Worm (Caenorhabditis elegans): ENCODE data around the gene ags-3.
A peak's percentile ranks its signal among the peaks of the same experiment; 100 is the strongest.

ags-3 gene

DNA sequence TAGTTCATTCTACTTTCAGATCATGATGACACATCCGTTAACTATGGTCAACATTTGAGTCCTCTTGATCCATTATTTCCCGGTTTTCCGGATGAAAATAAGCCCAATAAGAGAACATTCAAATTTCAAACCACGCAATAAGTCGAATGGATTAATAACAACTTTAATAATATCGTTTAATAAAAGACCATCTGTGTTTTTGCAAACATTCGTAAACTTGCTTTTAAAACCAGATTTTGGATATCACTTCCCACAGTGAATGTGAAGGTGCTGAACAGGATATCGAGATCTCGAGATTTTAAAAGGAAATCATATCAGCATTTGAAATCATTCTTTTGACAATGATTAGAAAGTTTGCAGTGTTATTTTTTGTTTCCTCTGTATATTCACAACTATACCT, 38.6 kb upstream of the ags-3 start, which contains the start of gene C26B9.7:
C26B9.7 (plus strand) TSS at position 301 of the 400 bp plus-strand sequence.
- TF ChIP-seq flh-1 (GFP tag; optimal IDR thresholded peaks at IDR 0.05) (no peak), lin-32 (GFP tag; optimal IDR thresholded peaks at IDR 0.05) (no peak), snpc-4 (tag; optimal IDR thresholded peaks at IDR 0.05) (no peak), nhr-12 (tag; optimal IDR thresholded peaks at IDR 0.05) (no peak), ham-2 (GFP tag; optimal IDR thresholded peaks at IDR 0.05) (no peak), ces-1 (GFP tag; optimal IDR thresholded peaks at IDR 0.05) (no peak), unc-62 (GFP tag; optimal IDR thresholded peaks at IDR 0.05) (no peak), mls-2 (tag; optimal IDR thresholded peaks at IDR 0.05) (no peak)

DNA sequence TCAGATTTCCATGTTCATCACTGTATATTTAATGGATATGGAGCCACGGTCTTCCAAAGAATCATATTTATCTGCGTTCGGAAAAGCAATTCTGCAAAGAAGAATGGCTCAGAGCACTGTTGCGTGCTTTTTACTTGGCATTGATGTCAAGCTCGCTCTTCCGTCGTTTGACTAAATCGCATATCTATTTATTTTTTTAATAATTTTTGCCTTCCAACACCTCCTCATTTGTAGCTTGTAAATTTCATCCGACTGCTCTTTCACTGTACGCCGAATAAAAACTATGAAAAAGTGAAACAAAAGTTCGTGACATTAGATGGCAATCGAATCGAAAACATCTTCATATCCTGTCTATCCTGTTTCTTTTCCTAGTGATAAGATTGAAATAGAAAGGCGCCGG, 36.5 kb upstream of the ags-3 start, which contains the start of gene C26B9.2:
C26B9.2 (plus strand) TSS at position 301 of the 400 bp plus-strand sequence.
- TF ChIP-seq tbx-8 (GFP tag; optimal IDR thresholded peaks at IDR 0.05) (no peak), M03D4.4 (tag; optimal IDR thresholded peaks at IDR 0.05) (no peak), nhr-12 (tag; optimal IDR thresholded peaks at IDR 0.05) (no peak), ham-2 (GFP tag; optimal IDR thresholded peaks at IDR 0.05) (no peak), ceh-43 (GFP tag; optimal IDR thresholded peaks at IDR 0.05) (no peak), nhr-2 (tag; optimal IDR thresholded peaks at IDR 0.05) (no peak)

DNA sequence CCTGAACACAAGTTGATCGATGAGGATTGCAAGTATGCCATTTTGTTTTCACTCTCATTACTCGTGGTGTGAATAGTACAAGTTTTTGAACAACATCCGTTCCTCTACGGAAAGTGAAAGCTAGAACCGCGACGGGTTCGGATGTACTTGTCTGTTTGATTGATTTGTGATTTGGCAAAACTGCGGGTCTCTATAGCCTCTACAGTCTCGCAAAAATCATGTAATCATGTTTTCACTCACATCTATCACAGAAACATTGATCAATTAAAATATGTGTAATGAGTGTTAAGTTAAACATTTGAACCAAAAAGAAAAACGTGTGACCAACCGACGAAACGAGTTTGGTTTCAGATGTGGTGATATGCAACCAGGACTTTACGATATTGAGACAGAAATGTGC, 36.0 kb upstream of the ags-3 start:
- TF ChIP-seq ceh-39 (tag; optimal IDR thresholded peaks at IDR 0.05) (no peak), tbx-8 (GFP tag; optimal IDR thresholded peaks at IDR 0.05) (no peak), unc-62 (GFP tag; optimal IDR thresholded peaks at IDR 0.05) (no peak), lin-13 (tag; optimal IDR thresholded peaks at IDR 0.05) (no peak), mab-5 (tag; optimal IDR thresholded peaks at IDR 0.05) (no peak), nhr-76 (tag; optimal IDR thresholded peaks at IDR 0.05) (no peak)

DNA sequence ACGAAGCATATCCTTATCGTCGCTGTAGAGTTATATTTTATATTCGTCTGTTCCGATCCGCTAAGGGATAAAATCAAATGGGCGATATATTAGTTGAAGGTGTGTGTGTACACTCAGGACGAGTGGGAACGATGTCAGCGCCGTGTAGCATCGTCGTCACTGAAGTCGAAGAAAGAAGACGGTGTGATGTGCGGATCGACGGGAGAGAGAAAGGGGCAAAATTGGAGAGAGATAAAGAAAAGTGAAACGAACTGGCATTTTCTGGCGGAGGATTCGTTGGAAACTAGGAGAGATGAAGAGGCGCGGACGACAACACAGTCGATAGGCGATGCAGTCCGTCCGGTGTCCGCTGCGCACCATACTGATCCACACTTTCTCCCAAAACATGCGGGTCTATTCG, 34.6 kb upstream of the ags-3 start, which contains the start of gene C26B9.3:
C26B9.3 (plus strand) TSS at position 343 of the 400 bp plus-strand sequence.
- TF ChIP-seq blmp-1 (tag; optimal IDR thresholded peaks at IDR 0.05) (peak; percentile 87), elt-1 (tag; optimal IDR thresholded peaks at IDR 0.05; ENCODE audit: borderline replicate concordance, insufficient read depth) (peak; percentile 5), unc-39 (tag; optimal IDR thresholded peaks at IDR 0.05) (no peak), ham-2 (GFP tag; optimal IDR thresholded peaks at IDR 0.05) (peak; percentile 64)

DNA sequence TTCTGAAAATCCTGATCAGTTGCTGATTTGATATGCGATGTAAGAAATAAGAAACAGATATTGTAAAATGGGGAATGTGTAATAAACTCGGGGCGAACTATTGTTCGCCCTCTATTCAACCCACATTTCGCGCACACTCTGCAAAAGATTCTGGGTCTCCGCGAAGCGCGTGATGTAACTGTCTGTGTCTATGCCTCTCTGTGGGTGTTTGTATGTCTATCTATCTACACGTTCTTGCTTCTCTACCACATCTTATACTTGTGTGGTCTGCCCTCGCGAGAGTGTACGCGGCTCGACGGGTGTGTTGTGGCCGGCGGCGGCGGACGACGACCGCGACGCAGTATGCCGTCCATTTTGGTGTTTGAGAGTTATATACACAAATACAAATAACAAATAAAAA, 33.1 kb upstream of the ags-3 start:
- TF ChIP-seq unc-39 (tag; optimal IDR thresholded peaks at IDR 0.05) (no peak), lsy-2 (tag; optimal IDR thresholded peaks at IDR 0.05) (peak; percentile 5), ceh-83 (GFP tag; optimal IDR thresholded peaks at IDR 0.05) (no peak), blmp-1 (tag; optimal IDR thresholded peaks at IDR 0.05) (no peak), sptf-1 (tag; optimal IDR thresholded peaks at IDR 0.05) (peak; percentile 57), mls-2 (tag; optimal IDR thresholded peaks at IDR 0.05) (peak; percentile 52), M03D4.4 (tag; optimal IDR thresholded peaks at IDR 0.05) (peak; percentile 47), nhr-12 (tag; optimal IDR thresholded peaks at IDR 0.05) (no peak), drap-1 (GFP tag; optimal IDR thresholded peaks at IDR 0.05) (peak; percentile 30), lin-32 (GFP tag; optimal IDR thresholded peaks at IDR 0.05) (no peak), mab-5 (tag; optimal IDR thresholded peaks at IDR 0.05) (no peak), lin-13 (tag; optimal IDR thresholded peaks at IDR 0.05) (no peak), elt-3 (tag; optimal IDR thresholded peaks at IDR 0.05) (no peak), ceh-39 (tag; optimal IDR thresholded peaks at IDR 0.05) (no peak), snpc-4 (tag; optimal IDR thresholded peaks at IDR 0.05) (no peak), ham-2 (GFP tag; optimal IDR thresholded peaks at IDR 0.05) (peak; percentile 75), nhr-237 (tag; optimal IDR thresholded peaks at IDR 0.05) (peak; percentile 36), unc-120 (tag; optimal IDR thresholded peaks at IDR 0.05; ENCODE audit: poor library complexity, severe bottlenecking) (peak; percentile 60), ceh-43 (GFP tag; optimal IDR thresholded peaks at IDR 0.05) (no peak), flh-1 (GFP tag; optimal IDR thresholded peaks at IDR 0.05) (no peak), elt-1 (tag; optimal IDR thresholded peaks at IDR 0.05; ENCODE audit: borderline replicate concordance, insufficient read depth) (no peak), mep-1 (tag; optimal IDR thresholded peaks at IDR 0.05) (peak; percentile 57), hlh-1 (tag; optimal IDR thresholded peaks at IDR 0.05) (peak; percentile 72), sem-2 (GFP tag; optimal IDR thresholded peaks at IDR 0.05) (no peak), bed-3 (GFP tag; optimal IDR thresholded peaks at IDR 0.05) (peak; percentile 46), tbx-8 (GFP tag; optimal IDR thresholded peaks at IDR 0.05) (no peak), nhr-76 (tag; optimal IDR thresholded peaks at IDR 0.05) (no peak), zip-8 (tag; optimal IDR thresholded peaks at IDR 0.05) (no peak), nhr-2 (tag; optimal IDR thresholded peaks at IDR 0.05) (no peak), pha-4 (tag; optimal IDR thresholded peaks at IDR 0.05) (peak; percentile 90), ztf-11 (tag; optimal IDR thresholded peaks at IDR 0.05) (no peak), unc-62 (GFP tag; optimal IDR thresholded peaks at IDR 0.05) (peak; percentile 8), cnd-1 (tag; optimal IDR thresholded peaks at IDR 0.05) (no peak), ces-1 (GFP tag; optimal IDR thresholded peaks at IDR 0.05) (peak; percentile 15), nhr-28 (tag; optimal IDR thresholded peaks at IDR 0.05) (no peak)

Measured in whole organism, mixed stage, embryonic.